Worm (Caenorhabditis elegans) whole organism, young adult: ENCODE data around the gene math-34.

ENCODE experiments used
- B0035.1 ChIP-seq: sonication (generic microtip); optimal IDR thresholded peaks from 2 replicates; lab custom pipeline; 2016; ENCODE audit warnings: missing genetic modification characterization, mild to moderate bottlenecking, missing compliant biosample characterization, missing genotype, missing genetic modification reagents
- F33H1.4 ChIP-seq: fragments of 200-800 bp; sonication (Bioruptor generic); IDR thresholded peaks from 2 replicates; pipeline ENCODE4 v1.3.6; 2022; ENCODE audit warnings: missing genetic modification reagents, missing genetic modification characterization, missing compliant biosample characterization
- F52B5.7 ChIP-seq: sonication (generic microtip); optimal IDR thresholded peaks from 2 replicates; lab custom pipeline; 2016; ENCODE audit warnings: mild to moderate bottlenecking, missing genetic modification characterization, missing compliant biosample characterization
- F55B11.4 ChIP-seq: sonication (generic microtip); optimal IDR thresholded peaks from 2 replicates; lab custom pipeline; 2016; ENCODE audit warnings: missing compliant biosample characterization, missing genetic modification characterization, borderline replicate concordance; ENCODE audit not compliant: insufficient read depth
- F57A8.1 ChIP-seq: fragments of 200-800 bp; sonication (Bioruptor generic); optimal IDR thresholded peaks from 2 replicates; lab custom pipeline; 2018; ENCODE audit warnings: mild to moderate bottlenecking, missing genetic modification characterization, moderate library complexity, missing compliant biosample characterization
- athp-1 ChIP-seq: sonication (generic microtip); optimal IDR thresholded peaks from 2 replicates; lab custom pipeline; 2017; ENCODE audit warnings: mild to moderate bottlenecking, missing genetic modification characterization, missing compliant biosample characterization
- attf-3 ChIP-seq: fragments of 200-800 bp; sonication (Bioruptor generic); conservative IDR thresholded peaks from 2 replicates; pipeline ENCODE4 v1.3.6; 2022; ENCODE audit warnings: missing genetic modification reagents, missing genetic modification characterization, missing compliant biosample characterization
- die-1 ChIP-seq: sonication (generic microtip); optimal IDR thresholded peaks from 2 replicates; lab custom pipeline; 2016; ENCODE audit warnings: missing genotype, mild to moderate bottlenecking, missing genetic modification characterization, missing compliant biosample characterization
- dox-1 ChIP-seq: fragments of 200-800 bp; sonication (Bioruptor generic); IDR thresholded peaks from 2 replicates; pipeline ENCODE4 v1.3.6; 2022; ENCODE audit warnings: missing genetic modification reagents, missing genetic modification characterization, missing compliant biosample characterization
- ets-4 ChIP-seq: fragments of 200-800 bp; sonication (Bioruptor generic); optimal IDR thresholded peaks from 2 replicates; lab custom pipeline; 2018; ENCODE audit warnings: mild to moderate bottlenecking, missing genetic modification characterization, missing compliant biosample characterization
- hlh-12 ChIP-seq: sonication (generic microtip); optimal IDR thresholded peaks from 2 replicates; lab custom pipeline; 2016; ENCODE audit warnings: missing genetic modification characterization, missing compliant biosample characterization
- hsf-1 ChIP-seq: fragments of 200-800 bp; sonication (Bioruptor generic); IDR thresholded peaks from 2 replicates; pipeline ENCODE4 v1.3.6; 2022; ENCODE audit warnings: missing genetic modification reagents, missing genetic modification characterization, missing compliant biosample characterization
- mel-28 ChIP-seq: sonication (generic microtip); optimal IDR thresholded peaks from 2 replicates; lab custom pipeline; 2016; ENCODE audit warnings: borderline replicate concordance, mild to moderate bottlenecking, missing genetic modification characterization, missing compliant biosample characterization
- mes-4 ChIP-seq: sonication (generic microtip); optimal IDR thresholded peaks from 2 replicates; lab custom pipeline; 2016; ENCODE audit warnings: missing genotype, missing genetic modification characterization, missing compliant biosample characterization
- mxl-1 ChIP-seq: sonication (generic microtip); optimal IDR thresholded peaks from 2 replicates; lab custom pipeline; 2016; ENCODE audit warnings: missing genetic modification characterization, missing compliant biosample characterization
- sdz-38 ChIP-seq: sonication (generic microtip); optimal IDR thresholded peaks from 2 replicates; lab custom pipeline; 2016; ENCODE audit warnings: missing genotype, missing genetic modification characterization, missing compliant biosample characterization
- snpc-1.1 ChIP-seq: sonication (generic microtip); optimal IDR thresholded peaks from 2 replicates; lab custom pipeline; 2017; ENCODE audit warnings: missing genetic modification characterization, mild to moderate bottlenecking, missing compliant biosample characterization, antibody characterized with exemption, moderate library complexity, missing genotype, missing genetic modification reagents; ENCODE audit not compliant: insufficient read depth
- tbx-9 ChIP-seq: sonication (generic microtip); optimal IDR thresholded peaks from 2 replicates; lab custom pipeline; 2016; ENCODE audit warnings: borderline replicate concordance, missing genetic modification characterization, inconsistent platforms, missing compliant biosample characterization
- zim-3 ChIP-seq: sonication (generic microtip); optimal IDR thresholded peaks from 2 replicates; lab custom pipeline; 2017; ENCODE audit warnings: mild to moderate bottlenecking, missing genetic modification characterization, moderate library complexity, missing compliant biosample characterization
- ztf-18 ChIP-seq: sonication (generic microtip); optimal IDR thresholded peaks from 2 replicates; lab custom pipeline; 2016; ENCODE audit warnings: missing genotype, mild to moderate bottlenecking, missing genetic modification characterization, missing compliant biosample characterization

math-34 gene

ce11 chrII:1082859-1083258 lies 54.1 kb downstream of the math-34 start, which contains the start of gene K02E7.1:
TSS of gene K02E7.1 (plus strand) at chrII:1083159.
- TF ChIP-seq F57A8.1 (GFP tag; lab: Kevin White, UChicago) (no peak), B0035.1 (tag; lab: Kevin White, UChicago) (no peak), die-1 (tag; lab: Kevin White, UChicago) (no peak), dox-1 (GFP tag; lab: Robert Waterston, UW) (no peak), F55B11.4 (no peak), F33H1.4 (no peak), mes-4 (tag; lab: Kevin White, UChicago) (no peak), hsf-1 (no peak), ztf-18 (tag; lab: Kevin White, UChicago) (no peak), mxl-1 (tag; lab: Kevin White, UChicago) (no peak), sdz-38 (tag; lab: Kevin White, UChicago) (no peak), zim-3 (tag; lab: Kevin White, UChicago) (no peak), attf-3 (no peak), F52B5.7 (tag; lab: Kevin White, UChicago) (no peak), tbx-9 (tag; lab: Kevin White, UChicago) (no peak), hlh-12 (tag; lab: Kevin White, UChicago) (no peak), ets-4 (GFP tag; lab: Kevin White, UChicago) (no peak), snpc-1.1 (tag; lab: Kevin White, UChicago) (no peak), athp-1 (no peak), mel-28 (tag; lab: Kevin White, UChicago) (no peak)
